Worm (Caenorhabditis elegans) whole organism, L2 larva: Measurements from ENCODE around the gene gst-7.
"Not testable (repeated sequence)": the region's sequence is repeated elsewhere in the genome, so short reads cannot be mapped to it uniquely, and the experiment has no call there.

ENCODE experiments used
- alr-1 ChIP-seq: fragments of 150-350 bp; optimal IDR thresholded peaks from 2 replicates; lab custom pipeline; 2014; ENCODE audit warnings: missing biosample characterization, missing genetic modification characterization
- ama-1 ChIP-seq: fragments of 150-350 bp; optimal IDR thresholded peaks from 2 replicates; lab custom pipeline; 2018; ENCODE audit warnings: inconsistent platforms
- blmp-1 ChIP-seq: sonication (generic microtip); optimal IDR thresholded peaks from 2 replicates; lab custom pipeline; 2017; ENCODE audit warnings: missing genetic modification characterization, mild to moderate bottlenecking, missing compliant biosample characterization, antibody characterized with exemption, moderate library complexity; ENCODE audit not compliant: insufficient read depth
- dmd-4 ChIP-seq: sonication (generic microtip); optimal IDR thresholded peaks from 2 replicates; lab custom pipeline; 2017; ENCODE audit warnings: missing biosample characterization, missing genetic modification characterization
- fos-1 ChIP-seq: fragments of 150-350 bp; optimal IDR thresholded peaks from 2 replicates; lab custom pipeline; 2014; ENCODE audit warnings: missing biosample characterization, missing genetic modification characterization
- mab-5 ChIP-seq: fragments of 150-350 bp; optimal IDR thresholded peaks from 2 replicates; lab custom pipeline; 2014; ENCODE audit warnings: missing biosample characterization, missing genetic modification characterization
- nhr-25 ChIP-seq: fragments of 150-350 bp; sonication (generic microtip); optimal IDR thresholded peaks from 3 replicates; lab custom pipeline; 2014; ENCODE audit warnings: missing biosample characterization, missing genetic modification characterization
- nhr-6 ChIP-seq: fragments of 150-350 bp; optimal IDR thresholded peaks from 2 replicates; lab custom pipeline; 2014; ENCODE audit warnings: missing biosample characterization, missing genetic modification characterization
- nhr-77 ChIP-seq: fragments of 150-350 bp; optimal IDR thresholded peaks from 2 replicates; lab custom pipeline; 2014; ENCODE audit warnings: missing biosample characterization, missing genetic modification characterization
- snpc-4 ChIP-seq: fragments of 150-350 bp; optimal IDR thresholded peaks from 2 replicates; lab custom pipeline; 2014; ENCODE audit warnings: missing biosample characterization, missing genetic modification characterization
- unc-39 ChIP-seq: fragments of 150-350 bp; optimal IDR thresholded peaks from 2 replicates; lab custom pipeline; 2014; ENCODE audit warnings: missing biosample characterization, missing genetic modification characterization
- unc-55 ChIP-seq: fragments of 150-350 bp; sonication (generic microtip); optimal IDR thresholded peaks from 3 replicates; lab custom pipeline; 2014; ENCODE audit warnings: missing biosample characterization, missing genetic modification reagents, missing genetic modification characterization
- zag-1 ChIP-seq: fragments of 150-350 bp; optimal IDR thresholded peaks from 2 replicates; lab custom pipeline; 2014; ENCODE audit warnings: missing biosample characterization, missing genetic modification characterization
- ztf-4 ChIP-seq: fragments of 150-350 bp; optimal IDR thresholded peaks from 2 replicates; lab custom pipeline; 2014; ENCODE audit warnings: missing biosample characterization, missing genetic modification characterization

DNA sequence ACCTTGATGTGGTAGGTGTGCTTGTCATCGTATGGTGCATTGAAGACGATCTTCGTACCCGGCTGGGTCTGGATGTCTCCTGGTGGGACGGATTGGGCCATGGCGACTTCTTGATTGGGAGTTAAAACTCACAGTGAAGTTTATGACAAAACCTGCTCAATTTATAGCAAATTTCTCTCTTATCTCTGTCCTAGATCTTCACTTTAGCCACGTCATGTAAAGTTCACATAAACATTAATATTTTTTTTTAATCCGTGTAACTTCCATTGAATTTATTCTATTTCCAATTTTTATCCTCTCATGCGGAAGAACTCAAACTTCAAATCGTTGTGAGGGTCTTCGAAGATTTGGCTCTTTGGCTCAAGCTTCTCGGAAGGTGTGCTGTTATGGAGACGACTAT lies 34.6 kb downstream of the gst-7 start, which contains the start of gene msp-31:
- not testable (repeated sequence) for TF ChIP-seq nhr-25 (tag; lab: Kevin White, UChicago); ztf-4 (tag; lab: Kevin White, UChicago); snpc-4 (tag; lab: Kevin White, UChicago); alr-1 (tag; lab: Kevin White, UChicago); unc-55 (GFP tag; lab: Kevin White, UChicago); zag-1 (tag; lab: Kevin White, UChicago); mab-5 (tag; lab: Kevin White, UChicago); nhr-77 (tag; lab: Kevin White, UChicago); unc-39 (tag; lab: Kevin White, UChicago); ama-1 (lab: Kevin White, UChicago); dmd-4; nhr-6 (tag; lab: Kevin White, UChicago); blmp-1 (tag; lab: Kevin White, UChicago); fos-1 (tag; lab: Kevin White, UChicago)
